Fruit fly (Drosophila melanogaster): Measurements from ENCODE around the gene CG14321.
A peak's percentile ranks its signal among the peaks of the same experiment; 100 is the strongest.

Gene CG14321

dm6 chr3R:17725558-17725957, 7.8 kb upstream of the CG14321 start, which contains the start of gene Lgr1 (continued):
- no peak for TF ChIP-seq CG17359 (tag; optimal IDR thresholded peaks at IDR 0.05)
- TF ChIP-seq sisA (GFP tag; IDR thresholded peaks at IDR 0.05) = no peak
- TF ChIP-seq CG5180 (GFP tag; optimal IDR thresholded peaks at IDR 0.05) = peak; percentile 9
- no peak for TF ChIP-seq aop (GFP tag; IDR thresholded peaks at IDR 0.05)
- no peak for TF ChIP-seq ATbp (GFP tag; optimal IDR thresholded peaks at IDR 0.05)
- TF ChIP-seq Ets65A (GFP tag) = peak; percentile 60
- no peak for TF ChIP-seq klu (GFP tag; IDR thresholded peaks at IDR 0.05)
- TF ChIP-seq Dek (tag; optimal IDR thresholded peaks at IDR 0.05) = no peak
- no peak for TF ChIP-seq p53 (GFP tag; optimal IDR thresholded peaks at IDR 0.05)
- TF ChIP-seq bsh (GFP tag; optimal IDR thresholded peaks at IDR 0.05) = no peak
- TF ChIP-seq Atf6 (GFP tag; IDR thresholded peaks at IDR 0.05) = no peak
- TF ChIP-seq CG9932 (GFP tag; IDR thresholded peaks at IDR 0.05) = peak; percentile 16; the same call in 1 of the 2 replicates
- no peak for TF ChIP-seq D (optimal IDR thresholded peaks at IDR 0.05)
- no peak for TF ChIP-seq D (GFP tag; optimal IDR thresholded peaks at IDR 0.05)
- peak; percentile 52 for TF ChIP-seq Med (GFP tag)
- TF ChIP-seq CG10431 (GFP tag; optimal IDR thresholded peaks at IDR 0.05) = no peak

dm6 chr3R:17736311-17736710, 2.9 kb downstream of the CG14321 start, which contains the start of gene TyrRII:
Gene TyrRII (plus strand): TSS chr3R:17736611.
- TF ChIP-seq exex (tag; optimal IDR thresholded peaks at IDR 0.05) (no peak), CG14860 (GFP tag; IDR thresholded peaks at IDR 0.05; ENCODE audit: partially characterized antibody) (no peak), crol (GFP tag; IDR thresholded peaks at IDR 0.05) (no peak), Dp (GFP tag; optimal IDR thresholded peaks at IDR 0.05) (no peak), Bteb2 (GFP tag; optimal IDR thresholded peaks at IDR 0.05) (no peak), CG2116 (GFP tag; optimal IDR thresholded peaks at IDR 0.05) (no peak), CG17359 (tag; optimal IDR thresholded peaks at IDR 0.05) (no peak)

- TF ChIP-seq CG11456 (GFP tag; IDR thresholded peaks at IDR 0.05) (no peak), Ets65A (GFP tag) (peak; percentile 19), CTCF (GFP tag; optimal IDR thresholded peaks at IDR 0.05) (peak; percentile 75), bowl (GFP tag; IDR thresholded peaks at IDR 0.05) (no peak), Med (GFP tag) (peak; percentile 28), CG14965 (GFP tag; optimal IDR thresholded peaks at IDR 0.05; ENCODE audit: borderline replicate concordance) (no peak), cg (GFP tag; optimal IDR thresholded peaks at IDR 0.05) (peak; percentile 26), zen (tag; optimal IDR thresholded peaks at IDR 0.05) (peak; percentile 9)
Observed at dm6 chr3R:17742542-17742941, 9.1 kb downstream of the CG14321 start.

- no peak for TF ChIP-seq Hr78 (GFP tag; optimal IDR thresholded peaks at IDR 0.05)
- no peak for TF ChIP-seq Optix (GFP tag; IDR thresholded peaks at IDR 0.05)
- TF ChIP-seq lab (GFP tag; optimal IDR thresholded peaks at IDR 0.05) = peak; percentile 28
- no peak for TF ChIP-seq CG2120 (GFP tag; optimal IDR thresholded peaks at IDR 0.05)
- peak; percentile 55 for TF ChIP-seq sug (tag; optimal IDR thresholded peaks at IDR 0.05)
- TF ChIP-seq cg (GFP tag; optimal IDR thresholded peaks at IDR 0.05) = peak; percentile 11
- TF ChIP-seq GATAe (GFP tag; conservative IDR thresholded peaks at IDR 0.05) = peak; percentile 63
- TF ChIP-seq cwo (GFP tag; optimal IDR thresholded peaks at IDR 0.05) = peak; percentile 43
- no peak for TF ChIP-seq CG6813 (GFP tag; optimal IDR thresholded peaks at IDR 0.05)
- peak; percentile 2 for TF ChIP-seq Fer1 (GFP tag; optimal IDR thresholded peaks at IDR 0.05)
- TF ChIP-seq CG8290 (GFP tag; optimal IDR thresholded peaks at IDR 0.05) = no peak
- peak in 1 of 2 experiments; percentile 5 for TF ChIP-seq CG8290 (tag; optimal IDR thresholded peaks at IDR 0.05)
- no peak for TF ChIP-seq kay (GFP tag; optimal IDR thresholded peaks at IDR 0.05)
- TF ChIP-seq exex (tag; optimal IDR thresholded peaks at IDR 0.05) = peak; percentile 93
- TF ChIP-seq corto (GFP tag; optimal IDR thresholded peaks at IDR 0.05) = no peak
- TF ChIP-seq zen (tag; optimal IDR thresholded peaks at IDR 0.05) = no peak
- TF ChIP-seq gcm2 (GFP tag; optimal IDR thresholded peaks at IDR 0.05) = no peak
Observed at dm6 chr3R:17758905-17759304, 25.5 kb downstream of the CG14321 start.
